Fruit fly (Drosophila melanogaster) whole organism, embryonic: ENCODE results near the gene inaF-B.

ENCODE experiments used
- Atf3 ChIP-seq: fragments of 200-800 bp; sonication (Bioruptor generic); optimal IDR thresholded peaks from 3 replicates; lab custom pipeline; 2016; ENCODE audit warnings: missing biosample characterization, missing genetic modification characterization
- BEAF-32 ChIP-seq: fragments of 200-800 bp; sonication (Bioruptor generic); optimal IDR thresholded peaks from 3 replicates; lab custom pipeline; 2017; ENCODE audit warnings: missing biosample characterization, missing genetic modification characterization, mild to moderate bottlenecking, moderate library complexity, missing genetic modification reagents
- Blimp-1 ChIP-seq: fragments of 200-800 bp; sonication (Bioruptor generic); optimal IDR thresholded peaks from 3 replicates; lab custom pipeline; 2018; ENCODE audit warnings: missing biosample characterization, missing genetic modification characterization, mild to moderate bottlenecking, moderate library complexity, missing genetic modification reagents
- CG10431 ChIP-seq: fragments of 200-800 bp; sonication (Bioruptor generic); optimal IDR thresholded peaks from 3 replicates; lab custom pipeline; 2018; ENCODE audit warnings: missing biosample characterization, mild to moderate bottlenecking, missing genetic modification characterization
- CG10462 ChIP-seq: fragments of 200-800 bp; sonication (Bioruptor generic); optimal IDR thresholded peaks from 2 replicates; lab custom pipeline; 2016; ENCODE audit warnings: missing biosample characterization, missing genetic modification characterization
- CG10543 ChIP-seq: fragments of 200-800 bp; sonication (Bioruptor generic); optimal IDR thresholded peaks from 3 replicates; lab custom pipeline; 2017; ENCODE audit warnings: missing biosample characterization, mild to moderate bottlenecking, missing genetic modification characterization, moderate library complexity
- CG11560 ChIP-seq: fragments of 200-800 bp; sonication (Bioruptor generic); IDR thresholded peaks from 3 replicates; pipeline ENCODE4 v1.3.6; 2022; ENCODE audit warnings: missing biosample characterization, missing genetic modification characterization
- CG11696 ChIP-seq: fragments of 200-800 bp; sonication (Bioruptor generic); IDR thresholded peaks from 2 replicates; pipeline ENCODE4 v1.3.6; 2022; ENCODE audit warnings: missing biosample characterization, missing genetic modification characterization
- CG12071 ChIP-seq: fragments of 200-800 bp; sonication (Bioruptor generic); optimal IDR thresholded peaks from 3 replicates; lab custom pipeline; 2018; ENCODE audit warnings: missing biosample characterization, mild to moderate bottlenecking, missing genetic modification characterization
- CG13624 ChIP-seq: fragments of 200-800 bp; sonication (Bioruptor generic); optimal IDR thresholded peaks from 2 replicates; lab custom pipeline; 2016; ENCODE audit warnings: missing biosample characterization, missing genetic modification characterization
- CG1647 ChIP-seq: fragments of 200-800 bp; sonication (Bioruptor generic); optimal IDR thresholded peaks from 3 replicates; lab custom pipeline; 2016; ENCODE audit warnings: missing biosample characterization, missing genetic modification characterization
- CG16813 ChIP-seq: fragments of 200-800 bp; sonication (Bioruptor generic); IDR thresholded peaks from 3 replicates; pipeline ENCODE4 v1.3.6; 2022; ENCODE audit warnings: missing biosample characterization, missing genetic modification characterization; ENCODE audit not compliant: partially characterized antibody
- CG1792 ChIP-seq: fragments of 200-800 bp; sonication (Bioruptor generic); optimal IDR thresholded peaks from 2 replicates; lab custom pipeline; 2016; ENCODE audit warnings: missing biosample characterization, missing genetic modification characterization
- CG34224 ChIP-seq: fragments of 200-800 bp; sonication (Bioruptor generic); IDR thresholded peaks from 3 replicates; pipeline ENCODE4 v1.3.6; 2022; ENCODE audit warnings: missing biosample characterization, missing genetic modification characterization; ENCODE audit not compliant: partially characterized antibody
- CG34422 ChIP-seq: fragments of 200-800 bp; sonication (Bioruptor generic); IDR thresholded peaks from 3 replicates; pipeline ENCODE4 v1.3.6; 2022; ENCODE audit warnings: missing biosample characterization, missing genetic modification characterization
- CG4360 ChIP-seq: fragments of 200-800 bp; sonication (Bioruptor generic); IDR thresholded peaks from 2 replicates; pipeline ENCODE4 v1.3.6; 2022; ENCODE audit warnings: missing biosample characterization, missing genetic modification characterization
- CG4617 ChIP-seq: fragments of 200-800 bp; sonication (Bioruptor generic); optimal IDR thresholded peaks from 3 replicates; lab custom pipeline; 2016; ENCODE audit warnings: missing biosample characterization, missing genetic modification characterization, borderline replicate concordance
- CG4707 ChIP-seq: fragments of 200-800 bp; sonication (Bioruptor generic); optimal IDR thresholded peaks from 2 replicates; lab custom pipeline; 2018; ENCODE audit warnings: missing biosample characterization, mild to moderate bottlenecking, missing genetic modification characterization, moderate library complexity
- CG4820 ChIP-seq: fragments of 200-800 bp; sonication (Bioruptor generic); optimal IDR thresholded peaks from 3 replicates; lab custom pipeline; 2016; ENCODE audit warnings: missing biosample characterization, missing genetic modification characterization
- CG5953 ChIP-seq: fragments of 200-800 bp; sonication (Bioruptor generic); IDR thresholded peaks from 2 replicates; pipeline ENCODE4 v1.3.6; 2022; ENCODE audit warnings: missing biosample characterization, missing genetic modification characterization
- CG6272 ChIP-seq: fragments of 200-800 bp; sonication (Bioruptor generic); IDR thresholded peaks from 2 replicates; pipeline ENCODE4 v1.3.6; 2022; ENCODE audit warnings: missing biosample characterization, missing genetic modification characterization
- CG6654 ChIP-seq: fragments of 200-800 bp; sonication (Bioruptor generic); optimal IDR thresholded peaks from 2 replicates; lab custom pipeline; 2017; ENCODE audit warnings: missing biosample characterization, mild to moderate bottlenecking, missing genetic modification characterization
- CG6683 ChIP-seq: fragments of 200-800 bp; sonication (Bioruptor generic); optimal IDR thresholded peaks from 2 replicates; lab custom pipeline; 2017; ENCODE audit warnings: missing biosample characterization, mild to moderate bottlenecking, missing genetic modification characterization, missing genetic modification reagents
- CG7556 ChIP-seq: fragments of 200-800 bp; sonication (Bioruptor generic); optimal IDR thresholded peaks from 2 replicates; lab custom pipeline; 2017; ENCODE audit warnings: missing biosample characterization, mild to moderate bottlenecking, missing genetic modification characterization
- CG7928 ChIP-seq: fragments of 200-800 bp; sonication (Bioruptor generic); optimal IDR thresholded peaks from 2 replicates; lab custom pipeline; 2017; ENCODE audit warnings: missing biosample characterization, mild to moderate bottlenecking, missing genetic modification characterization
- CG8924 ChIP-seq: fragments of 200-800 bp; optimal IDR thresholded peaks from 3 replicates; lab custom pipeline; 2019; ENCODE audit warnings: missing biosample characterization, mild to moderate bottlenecking, missing genetic modification characterization, moderate library complexity
- CG8944 ChIP-seq: fragments of 200-800 bp; sonication (Bioruptor generic); optimal IDR thresholded peaks from 3 replicates; lab custom pipeline; 2016; ENCODE audit warnings: missing biosample characterization, missing genetic modification characterization
- Chrac-16 ChIP-seq: fragments of 200-800 bp; sonication (Bioruptor generic); optimal IDR thresholded peaks from 3 replicates; lab custom pipeline; 2016; ENCODE audit warnings: missing biosample characterization, missing genetic modification characterization
- D19B ChIP-seq: fragments of 200-800 bp; sonication (Bioruptor generic); optimal IDR thresholded peaks from 2 replicates; lab custom pipeline; 2017; ENCODE audit warnings: missing biosample characterization, mild to moderate bottlenecking, missing genetic modification characterization
- HLH3B ChIP-seq: fragments of 200-800 bp; sonication (Bioruptor generic); IDR thresholded peaks from 2 replicates; pipeline ENCODE4 v1.3.6; 2022; ENCODE audit warnings: missing biosample characterization, missing genetic modification characterization
- Hr39 ChIP-seq: fragments of >200 bp; optimal IDR thresholded peaks from 2 replicates; lab custom pipeline; 2017
- MESR4 ChIP-seq: fragments of 200-800 bp; sonication (Bioruptor generic); optimal IDR thresholded peaks from 2 replicates; lab custom pipeline; 2018; ENCODE audit warnings: missing biosample characterization, mild to moderate bottlenecking, missing genetic modification characterization, moderate library complexity
- Myb ChIP-seq: fragments of 200-800 bp; sonication (Bioruptor generic); optimal IDR thresholded peaks from 2 replicates; lab custom pipeline; 2016; ENCODE audit warnings: missing biosample characterization, missing genetic modification characterization
- PHDP ChIP-seq: fragments of 200-800 bp; sonication (Bioruptor generic); optimal IDR thresholded peaks from 3 replicates; lab custom pipeline; 2018; ENCODE audit warnings: missing biosample characterization, mild to moderate bottlenecking, missing genetic modification characterization, moderate library complexity
- Stat92E ChIP-seq, 3 experiments: fragments of >200 bp in 2 of 3; fragments of 200-800 bp in 1 of 3; sonication (Bioruptor generic) in 1 of 3; optimal IDR thresholded peaks; 2 replicates each; lab custom pipeline; 2017 to 2019; ENCODE audit warnings: missing biosample characterization in 3 of 3, missing genetic modification characterization in 3 of 3, mild to moderate bottlenecking in 1 of 3, moderate library complexity in 1 of 3
- Taf1 ChIP-seq: fragments of 200-800 bp; sonication (Bioruptor generic); IDR thresholded peaks from 2 replicates; pipeline ENCODE4 v1.3.6; 2022; ENCODE audit warnings: missing biosample characterization, missing genetic modification characterization
- Trl ChIP-seq, 3 experiments: fragments of >200 bp in 2 of 3; fragments of 200-800 bp in 1 of 3; sonication (Bioruptor generic) in 1 of 3; optimal IDR thresholded peaks; 2 replicates in 1 of 3; 3 replicates in 2 of 3; lab custom pipeline; 2016 to 2017; ENCODE audit warnings: missing biosample characterization in 1 of 3, missing genetic modification characterization in 1 of 3
- ap ChIP-seq: fragments of 200-800 bp; sonication (Bioruptor generic); IDR thresholded peaks from 2 replicates; pipeline ENCODE4 v1.3.6; 2022; ENCODE audit warnings: missing biosample characterization, missing genetic modification characterization
- bowl ChIP-seq: fragments of 200-800 bp; sonication (Bioruptor generic); IDR thresholded peaks from 2 replicates; pipeline ENCODE4 v1.3.6; 2022; ENCODE audit warnings: missing biosample characterization, missing genetic modification characterization
- bsh ChIP-seq, 2 experiments: fragments of 200-800 bp; sonication (Bioruptor generic); optimal IDR thresholded peaks; 2 replicates each; lab custom pipeline; 2017 to 2018; ENCODE audit warnings: mild to moderate bottlenecking in 2 of 2, missing biosample characterization in 2 of 2, missing genetic modification characterization in 2 of 2, moderate library complexity in 1 of 2
- ftz-f1 ChIP-seq: fragments of 200-800 bp; sonication (Bioruptor generic); optimal IDR thresholded peaks from 2 replicates; lab custom pipeline; 2016; ENCODE audit warnings: missing biosample characterization, missing genetic modification characterization
- gsb-n ChIP-seq: fragments of 200-800 bp; sonication (Bioruptor generic); optimal IDR thresholded peaks from 3 replicates; lab custom pipeline; 2018; ENCODE audit warnings: missing biosample characterization, mild to moderate bottlenecking, missing genetic modification characterization
- lmd ChIP-seq: fragments of 200-800 bp; sonication (Bioruptor generic); IDR thresholded peaks from 2 replicates; pipeline ENCODE4 v1.3.6; 2022; ENCODE audit warnings: missing biosample characterization, missing genetic modification characterization
- nerfin-2 ChIP-seq: fragments of 200-800 bp; sonication (Bioruptor generic); IDR thresholded peaks from 2 replicates; pipeline ENCODE4 v1.3.6; 2022; ENCODE audit warnings: missing biosample characterization, missing genetic modification characterization; ENCODE audit not compliant: partially characterized antibody
- psq ChIP-seq: fragments of 200-800 bp; sonication (Bioruptor generic); optimal IDR thresholded peaks from 2 replicates; lab custom pipeline; 2017; ENCODE audit warnings: missing biosample characterization, missing genetic modification characterization
- sisA ChIP-seq: fragments of 200-800 bp; sonication (Bioruptor generic); IDR thresholded peaks from 2 replicates; pipeline ENCODE4 v1.3.6; 2022; ENCODE audit warnings: missing biosample characterization, missing genetic modification characterization
- so ChIP-seq: fragments of 200-800 bp; sonication (Bioruptor generic); IDR thresholded peaks from 3 replicates; pipeline ENCODE4 v1.3.6; 2022; ENCODE audit warnings: missing biosample characterization, missing genetic modification characterization
- wor ChIP-seq: fragments of 200-800 bp; sonication (Bioruptor generic); IDR thresholded peaks from 2 replicates; pipeline ENCODE4 v1.3.6; 2022; ENCODE audit warnings: missing biosample characterization, missing genetic modification characterization
- zen2 ChIP-seq: fragments of 200-800 bp; sonication (Bioruptor generic); IDR thresholded peaks from 3 replicates; pipeline ENCODE4 v1.3.6; 2022; ENCODE audit warnings: missing biosample characterization, missing genetic modification characterization; ENCODE audit not compliant: partially characterized antibody
- zfh1 ChIP-seq: fragments of 200-800 bp; sonication (Bioruptor generic); IDR thresholded peaks from 3 replicates; pipeline ENCODE4 v1.3.6; 2022; ENCODE audit warnings: missing biosample characterization, missing genetic modification characterization

inaF-B gene

DNA sequence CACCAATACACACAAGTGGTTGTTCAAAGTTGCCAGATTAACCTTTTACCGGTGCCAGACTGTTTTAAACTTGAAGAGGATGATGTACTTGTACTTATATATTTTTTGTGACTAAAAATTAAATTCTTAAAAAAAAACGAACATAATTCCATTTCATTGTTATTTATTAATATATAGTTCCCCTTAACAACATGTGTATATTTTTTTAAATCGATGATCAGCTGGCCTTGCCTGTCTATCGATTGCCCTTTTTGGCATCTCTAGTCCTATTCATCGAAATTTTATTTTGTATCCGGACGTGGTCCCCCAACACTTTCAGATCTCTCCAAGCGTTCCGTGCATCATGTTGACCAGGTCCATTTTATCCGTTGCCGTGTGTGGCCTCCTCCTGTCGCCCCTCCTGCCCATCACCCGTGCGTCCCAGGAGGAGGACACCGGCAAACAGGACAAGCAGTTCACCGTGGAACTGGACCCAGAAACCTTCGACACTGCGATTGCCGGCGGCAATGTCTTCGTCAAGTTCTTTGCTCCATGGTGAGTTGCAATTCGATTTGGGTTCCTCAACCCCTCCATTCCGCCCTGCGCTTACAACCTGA lies 15.7 kb downstream of the inaF-B start, which contains the start of gene prtp (continued):
- no peak for TF ChIP-seq CG1792
- TF ChIP-seq Trl (optimal IDR thresholded peaks at IDR 0.05; lab: Kevin White, UChicago), result no peak
- TF ChIP-seq Trl (GFP tag; optimal IDR thresholded peaks at IDR 0.05; lab: Kevin White, UChicago), result no peak
- no peak for TF ChIP-seq bowl (GFP tag; lab: Robert Waterston, UW)
- peak; percentile 19; the same call in 1 of the 2 replicates for TF ChIP-seq nerfin-2 (GFP tag; lab: Robert Waterston, UW)
- TF ChIP-seq CG10431 (GFP tag; lab: Kevin White, UChicago), result no peak
- TF ChIP-seq CG4360 (GFP tag; lab: Robert Waterston, UW), result no peak
- TF ChIP-seq bsh (GFP tag; optimal IDR thresholded peaks at IDR 0.05; lab: Kevin White, UChicago), result peak in 1 of 2 experiments; percentile 21
- TF ChIP-seq ftz-f1 (GFP tag; lab: Kevin White, UChicago), result no peak
- TF ChIP-seq CG12071 (GFP tag; lab: Kevin White, UChicago), result no peak
- no peak for TF ChIP-seq CG4707 (GFP tag; lab: Kevin White, UChicago)
- no peak for TF ChIP-seq Atf3 (GFP tag; lab: Kevin White, UChicago)
- TF ChIP-seq PHDP, result no peak
- no peak for TF ChIP-seq CG7928 (GFP tag; lab: Kevin White, UChicago)
- peak; percentile 34 for TF ChIP-seq Chrac-16
- TF ChIP-seq Stat92E (GFP tag; optimal IDR thresholded peaks at IDR 0.05; lab: Kevin White, UChicago), result no peak
- no peak for TF ChIP-seq zen2 (GFP tag; lab: Robert Waterston, UW)
- peak; percentile 7 for TF ChIP-seq Blimp-1
- TF ChIP-seq HLH3B (GFP tag; lab: Robert Waterston, UW), result 0 out of 2 replicates have a peak, but pooled peaks have one; percentile 6
- TF ChIP-seq CG8924 (tag; lab: Kevin White, UChicago), result no peak
- no peak for TF ChIP-seq CG8944 (GFP tag; lab: Kevin White, UChicago)
- no peak for TF ChIP-seq CG6683
- TF ChIP-seq MESR4 (GFP tag; lab: Kevin White, UChicago), result peak; percentile 58
- no peak for TF ChIP-seq CG4617 (GFP tag; lab: Kevin White, UChicago)
- no peak for TF ChIP-seq CG13624 (GFP tag; lab: Kevin White, UChicago)
- no peak for TF ChIP-seq CG34422 (GFP tag; lab: Robert Waterston, UW)
- TF ChIP-seq Myb (GFP tag; lab: Kevin White, UChicago), result no peak
- no peak for TF ChIP-seq CG6272 (GFP tag; lab: Robert Waterston, UW)
- no peak for TF ChIP-seq CG4820 (GFP tag; lab: Kevin White, UChicago)
- TF ChIP-seq CG10462 (GFP tag; lab: Kevin White, UChicago), result no peak
- no peak for TF ChIP-seq CG6654 (GFP tag; lab: Kevin White, UChicago)
- TF ChIP-seq Hr39 (lab: Kevin White, UChicago), result no peak
- TF ChIP-seq ap (GFP tag; lab: Robert Waterston, UW), result no peak
- no peak for TF ChIP-seq CG11560 (tag; lab: Robert Waterston, UW)
- no peak for TF ChIP-seq CG34224
- TF ChIP-seq so, result no peak
- TF ChIP-seq lmd, result no peak
- no peak for TF ChIP-seq Taf1 (GFP tag; lab: Robert Waterston, UW)
- no peak for TF ChIP-seq CG7556 (GFP tag; lab: Kevin White, UChicago)
- TF ChIP-seq CG11696, result no peak
- TF ChIP-seq wor, result no peak
- no peak for TF ChIP-seq CG5953 (GFP tag; lab: Robert Waterston, UW)
- no peak for TF ChIP-seq psq (GFP tag; lab: Kevin White, UChicago)
- no peak for TF ChIP-seq D19B (GFP tag; lab: Kevin White, UChicago)
- TF ChIP-seq gsb-n (tag; lab: Kevin White, UChicago), result peak; percentile 27
- no peak; the same call in 1 of the 2 replicates for TF ChIP-seq sisA (GFP tag; lab: Robert Waterston, UW)
- TF ChIP-seq CG10543 (GFP tag; lab: Kevin White, UChicago), result no peak
- TF ChIP-seq CG1647 (GFP tag; lab: Kevin White, UChicago), result no peak
- no peak for TF ChIP-seq zfh1
- TF ChIP-seq BEAF-32 (GFP tag; lab: Kevin White, UChicago), result peak; percentile 68
- TF ChIP-seq CG16813 (GFP tag; lab: Robert Waterston, UW), result peak; percentile 40
